Fruit fly (Drosophila melanogaster) whole organism, embryonic: ENCODE data around the gene Ufsp2.
A peak's percentile ranks its signal among the peaks of the same experiment; 100 is the strongest.

Experiments used
- CG10543 ChIP-seq: fragments of 200-800 bp; sonication (Bioruptor generic); optimal IDR thresholded peaks from 3 replicates; lab custom pipeline; 2017; ENCODE audit warnings: missing biosample characterization, mild to moderate bottlenecking, missing genetic modification characterization, moderate library complexity
- CG12391 ChIP-seq: fragments of 200-800 bp; sonication (Bioruptor generic); optimal IDR thresholded peaks from 3 replicates; lab custom pipeline; 2018; ENCODE audit warnings: missing biosample characterization, mild to moderate bottlenecking, missing genetic modification characterization, moderate library complexity
- CG12942 ChIP-seq: fragments of 200-800 bp; sonication (Bioruptor generic); optimal IDR thresholded peaks from 3 replicates; lab custom pipeline; 2016; ENCODE audit warnings: missing biosample characterization, missing genetic modification characterization
- CG13296 ChIP-seq: fragments of 200-800 bp; sonication (Bioruptor generic); optimal IDR thresholded peaks from 3 replicates; lab custom pipeline; 2018; ENCODE audit warnings: missing biosample characterization, mild to moderate bottlenecking, missing genetic modification characterization
- CG13624 ChIP-seq: fragments of 200-800 bp; sonication (Bioruptor generic); optimal IDR thresholded peaks from 2 replicates; lab custom pipeline; 2016; ENCODE audit warnings: missing biosample characterization, missing genetic modification characterization
- CG13775 ChIP-seq: fragments of 200-800 bp; sonication (Bioruptor generic); optimal IDR thresholded peaks from 3 replicates; lab custom pipeline; 2017; ENCODE audit warnings: missing biosample characterization, mild to moderate bottlenecking, missing genetic modification characterization
- CG14667 ChIP-seq: fragments of 200-800 bp; sonication (Bioruptor generic); IDR thresholded peaks from 2 replicates; pipeline ENCODE4 v1.3.6; 2022; ENCODE audit warnings: missing biosample characterization, missing genetic modification characterization
- CG15011 ChIP-seq: fragments of 200-800 bp; sonication (Bioruptor generic); optimal IDR thresholded peaks from 3 replicates; lab custom pipeline; 2018; ENCODE audit warnings: missing biosample characterization, mild to moderate bottlenecking, missing genetic modification characterization
- CG1647 ChIP-seq: fragments of 200-800 bp; sonication (Bioruptor generic); optimal IDR thresholded peaks from 3 replicates; lab custom pipeline; 2016; ENCODE audit warnings: missing biosample characterization, missing genetic modification characterization
- CG17361 ChIP-seq: fragments of 200-800 bp; sonication (Bioruptor generic); IDR thresholded peaks from 3 replicates; pipeline ENCODE4 v1.3.6; 2022; ENCODE audit warnings: missing biosample characterization, missing genetic modification characterization
- CG1792 ChIP-seq: fragments of 200-800 bp; sonication (Bioruptor generic); optimal IDR thresholded peaks from 2 replicates; lab custom pipeline; 2016; ENCODE audit warnings: missing biosample characterization, missing genetic modification characterization
- CG1832 ChIP-seq: fragments of 200-800 bp; sonication (Bioruptor generic); optimal IDR thresholded peaks from 2 replicates; lab custom pipeline; 2017; ENCODE audit warnings: missing biosample characterization, mild to moderate bottlenecking, missing genetic modification characterization, inconsistent platforms
- CG18619 ChIP-seq: fragments of 200-800 bp; sonication (Bioruptor generic); optimal IDR thresholded peaks from 3 replicates; lab custom pipeline; 2017; ENCODE audit warnings: missing biosample characterization, mild to moderate bottlenecking, missing genetic modification characterization
- CG34422 ChIP-seq: fragments of 200-800 bp; sonication (Bioruptor generic); IDR thresholded peaks from 3 replicates; pipeline ENCODE4 v1.3.6; 2022; ENCODE audit warnings: missing biosample characterization, missing genetic modification characterization
- CG4730 ChIP-seq: fragments of 200-800 bp; sonication (Bioruptor generic); IDR thresholded peaks from 2 replicates; pipeline ENCODE4 v1.3.6; 2022; ENCODE audit warnings: missing biosample characterization, missing genetic modification characterization
- CG6654 ChIP-seq: fragments of 200-800 bp; sonication (Bioruptor generic); optimal IDR thresholded peaks from 2 replicates; lab custom pipeline; 2017; ENCODE audit warnings: missing biosample characterization, mild to moderate bottlenecking, missing genetic modification characterization
- CG7839 ChIP-seq: fragments of 200-800 bp; sonication (Bioruptor generic); optimal IDR thresholded peaks from 3 replicates; lab custom pipeline; 2018; ENCODE audit warnings: missing biosample characterization, mild to moderate bottlenecking, missing genetic modification characterization, moderate library complexity
- CG9797 ChIP-seq: fragments of 200-800 bp; sonication (Bioruptor generic); optimal IDR thresholded peaks from 3 replicates; lab custom pipeline; 2018; ENCODE audit warnings: missing biosample characterization, mild to moderate bottlenecking, missing genetic modification characterization
- CG9817 ChIP-seq: fragments of 200-800 bp; sonication (Bioruptor generic); optimal IDR thresholded peaks from 2 replicates; lab custom pipeline; 2018; ENCODE audit warnings: missing biosample characterization, mild to moderate bottlenecking, missing genetic modification characterization, moderate library complexity
- HLH4C ChIP-seq: fragments of 200-800 bp; sonication (Bioruptor generic); IDR thresholded peaks from 3 replicates; pipeline ENCODE4 v1.3.6; 2022; ENCODE audit warnings: missing biosample characterization, missing genetic modification characterization; ENCODE audit not compliant: partially characterized antibody
- Hmr ChIP-seq: fragments of 200-800 bp; sonication (Bioruptor generic); optimal IDR thresholded peaks from 3 replicates; lab custom pipeline; 2017; ENCODE audit warnings: mild to moderate bottlenecking, missing biosample characterization, missing genetic modification reagents, missing genetic modification characterization
- Hsf ChIP-seq: fragments of 200-800 bp; sonication (Bioruptor generic); optimal IDR thresholded peaks from 3 replicates; lab custom pipeline; 2016; ENCODE audit warnings: missing biosample characterization, missing genetic modification characterization
- MESR4 ChIP-seq: fragments of 200-800 bp; sonication (Bioruptor generic); optimal IDR thresholded peaks from 2 replicates; lab custom pipeline; 2018; ENCODE audit warnings: missing biosample characterization, mild to moderate bottlenecking, missing genetic modification characterization, moderate library complexity
- Mad ChIP-seq: fragments of 200-800 bp; sonication (Bioruptor generic); optimal IDR thresholded peaks from 2 replicates; lab custom pipeline; 2016; ENCODE audit warnings: missing biosample characterization, missing genetic modification characterization
- Neu2 ChIP-seq: fragments of 200-800 bp; sonication (Bioruptor generic); optimal IDR thresholded peaks from 3 replicates; lab custom pipeline; 2016; ENCODE audit warnings: missing biosample characterization, missing genetic modification characterization, borderline replicate concordance
- Ssrp ChIP-seq: fragments of 200-800 bp; sonication (Bioruptor generic); optimal IDR thresholded peaks from 2 replicates; lab custom pipeline; 2018; ENCODE audit warnings: missing biosample characterization, mild to moderate bottlenecking, missing genetic modification characterization, moderate library complexity
- Usf ChIP-seq: fragments of 200-800 bp; sonication (Bioruptor generic); optimal IDR thresholded peaks from 2 replicates; lab custom pipeline; 2017; ENCODE audit warnings: missing genotype, missing biosample characterization, missing genetic modification characterization
- amos ChIP-seq: fragments of 200-800 bp; sonication (Bioruptor generic); IDR thresholded peaks from 2 replicates; pipeline ENCODE4 v1.3.6; 2022; ENCODE audit warnings: missing biosample characterization, missing genetic modification characterization; ENCODE audit not compliant: partially characterized antibody
- aop ChIP-seq: fragments of 200-800 bp; sonication (Bioruptor generic); IDR thresholded peaks from 2 replicates; pipeline ENCODE4 v1.3.6; 2022; ENCODE audit warnings: missing biosample characterization, missing genetic modification characterization
- bbx ChIP-seq: fragments of 200-800 bp; sonication (Bioruptor generic); IDR thresholded peaks from 2 replicates; pipeline ENCODE4 v1.3.6; 2022; ENCODE audit warnings: missing biosample characterization, missing genetic modification characterization; ENCODE audit not compliant: partially characterized antibody
- cad ChIP-seq: fragments of >200 bp; optimal IDR thresholded peaks from 2 replicates; lab custom pipeline; 2017; ENCODE audit warnings: missing biosample characterization, missing genetic modification characterization
- cato ChIP-seq: fragments of 200-800 bp; sonication (Bioruptor generic); optimal IDR thresholded peaks from 2 replicates; lab custom pipeline; 2016; ENCODE audit warnings: missing biosample characterization, missing genetic modification characterization, borderline replicate concordance
- ems ChIP-seq: fragments of 200-800 bp; sonication (Bioruptor generic); optimal IDR thresholded peaks from 3 replicates; lab custom pipeline; 2016; ENCODE audit warnings: missing biosample characterization, missing genetic modification characterization
- gfzf ChIP-seq: fragments of 200-800 bp; sonication (Bioruptor generic); optimal IDR thresholded peaks from 2 replicates; lab custom pipeline; 2016; ENCODE audit warnings: missing biosample characterization, mild to moderate bottlenecking, missing genetic modification characterization, moderate library complexity
- grn ChIP-seq: fragments of 200-800 bp; sonication (Bioruptor generic); optimal IDR thresholded peaks from 3 replicates; lab custom pipeline; 2017; ENCODE audit warnings: missing biosample characterization, missing genetic modification characterization
- gro ChIP-seq: fragments of 200-800 bp; sonication (Bioruptor generic); optimal IDR thresholded peaks from 2 replicates; lab custom pipeline; 2016; ENCODE audit warnings: missing biosample characterization, missing genetic modification characterization
- inv ChIP-seq: fragments of 200-800 bp; sonication (Bioruptor generic); IDR thresholded peaks from 2 replicates; pipeline ENCODE4 v1.3.6; 2022; ENCODE audit warnings: missing biosample characterization, missing genetic modification characterization; ENCODE audit not compliant: partially characterized antibody
- klu ChIP-seq: fragments of 200-800 bp; sonication (Bioruptor generic); IDR thresholded peaks from 2 replicates; pipeline ENCODE4 v1.3.6; 2022; ENCODE audit warnings: missing biosample characterization, missing genetic modification characterization
- lov ChIP-seq, 2 experiments: fragments of 200-800 bp in 1 of 2; fragments of >200 bp in 1 of 2; sonication (Bioruptor generic) in 1 of 2; IDR thresholded peaks in 1 of 2; optimal IDR thresholded peaks in 1 of 2; 2 replicates in 1 of 2; 3 replicates in 1 of 2; pipeline versions ENCODE4 v1.3.6 to Lab custom; 2017 to 2022; ENCODE audit warnings: missing biosample characterization in 1 of 2, missing genetic modification characterization in 1 of 2
- odd ChIP-seq: fragments of 200-800 bp; sonication (Bioruptor generic); optimal IDR thresholded peaks from 2 replicates; lab custom pipeline; 2017; ENCODE audit warnings: missing biosample characterization, mild to moderate bottlenecking, missing genetic modification characterization
- pros ChIP-seq: fragments of 200-800 bp; sonication (Bioruptor generic); optimal IDR thresholded peaks from 3 replicates; lab custom pipeline; 2019; ENCODE audit warnings: missing biosample characterization, mild to moderate bottlenecking, missing genetic modification characterization, moderate library complexity
- ranshi ChIP-seq: fragments of 200-800 bp; sonication (Bioruptor generic); IDR thresholded peaks from 2 replicates; pipeline ENCODE4 v1.3.6; 2022; ENCODE audit warnings: missing biosample characterization, missing genetic modification characterization
- scrt ChIP-seq: fragments of 200-800 bp; sonication (Bioruptor generic); optimal IDR thresholded peaks from 2 replicates; lab custom pipeline; 2018; ENCODE audit warnings: missing biosample characterization, mild to moderate bottlenecking, missing genetic modification characterization, moderate library complexity
- sisA ChIP-seq: fragments of 200-800 bp; sonication (Bioruptor generic); IDR thresholded peaks from 2 replicates; pipeline ENCODE4 v1.3.6; 2022; ENCODE audit warnings: missing biosample characterization, missing genetic modification characterization
- stc ChIP-seq: fragments of 200-800 bp; sonication (Bioruptor generic); IDR thresholded peaks from 2 replicates; pipeline ENCODE4 v1.3.6; 2022; ENCODE audit warnings: missing biosample characterization, missing genetic modification characterization
- tna ChIP-seq: fragments of 200-800 bp; sonication (Bioruptor generic); IDR thresholded peaks from 2 replicates; pipeline ENCODE4 v1.3.6; 2022; ENCODE audit warnings: missing biosample characterization, missing genetic modification characterization; ENCODE audit not compliant: partially characterized antibody
- tx ChIP-seq: fragments of 200-800 bp; sonication (Bioruptor generic); optimal IDR thresholded peaks from 2 replicates; lab custom pipeline; 2016; ENCODE audit warnings: missing biosample characterization, missing genetic modification characterization

Gene Ufsp2

DNA sequence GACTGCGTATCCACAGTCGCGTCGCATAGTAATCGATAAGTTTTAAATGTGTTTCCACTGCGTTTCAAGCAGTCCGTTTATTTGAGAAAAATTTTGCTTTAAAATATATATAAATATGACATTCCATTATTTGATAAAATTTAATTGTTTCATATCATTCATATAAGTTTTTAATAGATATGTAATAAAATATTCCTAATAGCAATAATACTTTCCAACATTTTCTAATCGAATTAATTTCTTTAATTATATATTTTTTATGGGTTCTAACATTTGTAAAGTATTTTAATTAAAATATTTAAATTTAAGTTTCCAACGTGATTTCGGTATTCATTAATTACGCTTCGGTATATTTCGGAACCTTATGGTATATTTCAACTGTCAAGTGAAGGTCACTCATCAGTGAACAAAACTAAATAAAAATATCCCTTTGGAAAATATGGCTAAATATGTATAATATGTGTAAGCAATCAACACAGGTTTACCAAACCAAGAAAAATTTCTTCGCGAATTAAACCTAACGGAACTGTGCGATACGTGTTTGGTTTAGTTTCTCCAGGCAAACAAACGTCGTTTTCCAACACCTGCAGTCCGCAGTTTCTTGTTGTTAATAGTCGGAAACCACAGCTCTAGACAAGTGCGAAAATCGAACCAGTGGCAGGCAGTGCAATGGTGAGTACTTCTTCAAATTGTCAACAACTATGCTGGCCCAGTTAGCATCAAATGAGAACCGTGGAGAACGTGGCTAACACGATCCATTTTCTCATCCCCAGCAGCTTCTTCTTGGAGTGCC is 13.1 kb upstream of the Ufsp2 start, which contains the start of the genes CG7739 and SCCRO (continued):
- TF ChIP-seq lov (optimal IDR thresholded peaks at IDR 0.05; lab: Kevin White, UChicago) (no peak), lov (GFP tag; IDR thresholded peaks at IDR 0.05; lab: Robert Waterston, UW) (peak; percentile 35; the same call in 1 of the 3 replicates), CG12942 (GFP tag; lab: Kevin White, UChicago) (peak; percentile 63), CG12391 (tag; lab: Kevin White, UChicago) (peak; percentile 76), HLH4C (no peak; the same call in 1 of the 3 replicates), CG1792 (GFP tag; lab: Kevin White, UChicago) (no peak), grn (GFP tag; lab: Kevin White, UChicago) (no peak), MESR4 (GFP tag; lab: Kevin White, UChicago) (peak; percentile 92), stc (GFP tag; lab: Robert Waterston, UW) (peak; percentile 54; the same call in 1 of the 2 replicates), scrt (GFP tag; lab: Kevin White, UChicago) (no peak), cad (GFP tag; lab: Kevin White, UChicago) (no peak), cato (peak; percentile 5), CG18619 (peak; percentile 35), Hsf (GFP tag; lab: Kevin White, UChicago) (peak; percentile 0), CG1832 (no peak), Hmr (peak; percentile 42), sisA (GFP tag; lab: Robert Waterston, UW) (peak; percentile 47; the same call in 1 of the 2 replicates), CG7839 (tag; lab: Kevin White, UChicago) (peak; percentile 75), bbx (GFP tag; lab: Robert Waterston, UW) (peak; percentile 50; the same call in 1 of the 2 replicates), tna (GFP tag; lab: Robert Waterston, UW) (no peak), CG14667 (GFP tag; lab: Robert Waterston, UW) (0 out of 2 replicates have a peak, but pooled peaks have one; percentile 15), tx (GFP tag; lab: Kevin White, UChicago) (no peak), CG4730 (GFP tag; lab: Robert Waterston, UW) (peak; percentile 56; the same call in 1 of the 2 replicates), Ssrp (peak; percentile 61), CG13624 (peak; percentile 40), pros (GFP tag; lab: Kevin White, UChicago) (no peak), CG9817 (tag; lab: Kevin White, UChicago) (peak; percentile 71), CG13775 (GFP tag; lab: Kevin White, UChicago) (peak; percentile 33), odd (no peak), CG34422 (GFP tag; lab: Robert Waterston, UW) (peak; percentile 72; the same call in 2 of the 3 replicates), Neu2 (GFP tag; lab: Kevin White, UChicago) (no peak), aop (GFP tag; lab: Robert Waterston, UW) (no peak), Mad (GFP tag; lab: Kevin White, UChicago) (peak; percentile 42), CG13296 (peak; percentile 51), CG9797 (GFP tag; lab: Kevin White, UChicago) (peak; percentile 49), ranshi (GFP tag; lab: Robert Waterston, UW) (peak; percentile 73; the same call in 1 of the 2 replicates), Usf (GFP tag; lab: Kevin White, UChicago) (no peak), CG6654 (GFP tag; lab: Kevin White, UChicago) (no peak), klu (GFP tag; lab: Robert Waterston, UW) (no peak), gfzf (GFP tag; lab: Kevin White, UChicago) (peak; percentile 66), CG1647 (GFP tag; lab: Kevin White, UChicago) (peak; percentile 7), inv (peak; percentile 52; the same call in 1 of the 2 replicates), amos (GFP tag; lab: Robert Waterston, UW) (peak; percentile 71; the same call in 1 of the 2 replicates), CG10543 (peak; percentile 50), CG17361 (GFP tag; lab: Robert Waterston, UW) (peak; percentile 85), ems (GFP tag; lab: Kevin White, UChicago) (peak; percentile 52), gro (GFP tag; lab: Kevin White, UChicago) (peak; percentile 2), CG15011 (GFP tag; lab: Kevin White, UChicago) (no peak)
